Worm (Caenorhabditis elegans) whole organism, L2 larva: Measurements from ENCODE around the gene dpy-28.

Experiments used
- elt-1 ChIP-seq: fragments of 150-350 bp; optimal IDR thresholded peaks from 2 replicates; lab custom pipeline; 2014; ENCODE audit warnings: missing biosample characterization, missing genetic modification characterization
- mab-5 ChIP-seq: fragments of 150-350 bp; optimal IDR thresholded peaks from 2 replicates; lab custom pipeline; 2014; ENCODE audit warnings: missing biosample characterization, missing genetic modification characterization
- nhr-237 ChIP-seq: fragments of 150-350 bp; optimal IDR thresholded peaks from 2 replicates; lab custom pipeline; 2014; ENCODE audit warnings: missing biosample characterization, missing genetic modification characterization
- unc-39 ChIP-seq: fragments of 150-350 bp; optimal IDR thresholded peaks from 2 replicates; lab custom pipeline; 2014; ENCODE audit warnings: missing biosample characterization, missing genetic modification characterization
- zag-1 ChIP-seq: fragments of 150-350 bp; optimal IDR thresholded peaks from 2 replicates; lab custom pipeline; 2014; ENCODE audit warnings: missing biosample characterization, missing genetic modification characterization
- ztf-11 ChIP-seq: sonication (generic microtip); optimal IDR thresholded peaks from 2 replicates; lab custom pipeline; 2017; ENCODE audit warnings: missing biosample characterization, missing genetic modification characterization

ce11 chrIII:10738081-10738480 lies 24.9 kb upstream of the dpy-28 start:
- no peak for TF ChIP-seq nhr-237 (tag; lab: Kevin White, UChicago)
- TF ChIP-seq elt-1 (tag; lab: Kevin White, UChicago), result no peak
- no peak for TF ChIP-seq mab-5
- no peak for TF ChIP-seq unc-39 (tag; lab: Kevin White, UChicago)
- no peak for TF ChIP-seq zag-1
- no peak for TF ChIP-seq ztf-11 (tag; lab: Kevin White, UChicago)
